Fruit fly (Drosophila melanogaster) whole organism, embryonic: ENCODE results near the gene CG13032.

ENCODE experiments used
- Atf-2 ChIP-seq: fragments of 200-800 bp; sonication (Bioruptor generic); optimal IDR thresholded peaks from 2 replicates; lab custom pipeline; 2016; ENCODE audit warnings: missing biosample characterization, missing genetic modification characterization
- CG42726 ChIP-seq: fragments of 200-800 bp; sonication (Bioruptor generic); IDR thresholded peaks from 2 replicates; pipeline ENCODE4 v1.3.6; 2022; ENCODE audit warnings: missing biosample characterization, missing genetic modification characterization; ENCODE audit not compliant: partially characterized antibody
- CG8765 ChIP-seq: fragments of 200-800 bp; sonication (Bioruptor generic); IDR thresholded peaks from 2 replicates; pipeline ENCODE4 v1.3.6; 2022; ENCODE audit warnings: missing biosample characterization, missing genetic modification characterization
- Fer1 ChIP-seq: fragments of 200-800 bp; sonication (Bioruptor generic); optimal IDR thresholded peaks from 2 replicates; lab custom pipeline; 2017; ENCODE audit warnings: missing biosample characterization, mild to moderate bottlenecking, missing genetic modification characterization
- Fer2 ChIP-seq: fragments of 200-800 bp; sonication (Bioruptor generic); optimal IDR thresholded peaks from 2 replicates; lab custom pipeline; 2018; ENCODE audit warnings: missing biosample characterization, mild to moderate bottlenecking, missing genetic modification characterization, moderate library complexity
- Hr39 ChIP-seq: fragments of >200 bp; optimal IDR thresholded peaks from 2 replicates; lab custom pipeline; 2017
- Hr78 ChIP-seq, 2 experiments: fragments of 200-800 bp in 1 of 2; fragments of >200 bp in 1 of 2; sonication (Bioruptor generic) in 1 of 2; optimal IDR thresholded peaks; 2 replicates each; lab custom pipeline; 2017 to 2019; ENCODE audit warnings: missing biosample characterization in 2 of 2, missing genetic modification characterization in 2 of 2, mild to moderate bottlenecking in 1 of 2, moderate library complexity in 1 of 2
- ewg ChIP-seq: fragments of 200-800 bp; sonication (Bioruptor generic); optimal IDR thresholded peaks from 3 replicates; lab custom pipeline; 2017; ENCODE audit warnings: mild to moderate bottlenecking, missing biosample characterization, missing genetic modification reagents, missing genetic modification characterization
- gce ChIP-seq: fragments of 200-800 bp; sonication (Bioruptor generic); IDR thresholded peaks from 3 replicates; pipeline ENCODE4 v1.3.6; 2022; ENCODE audit warnings: missing biosample characterization, missing genetic modification characterization
- grau ChIP-seq: fragments of 200-800 bp; optimal IDR thresholded peaks from 3 replicates; lab custom pipeline; 2019; ENCODE audit warnings: missing biosample characterization, mild to moderate bottlenecking, missing genetic modification characterization, moderate library complexity
- gsb-n ChIP-seq: fragments of 200-800 bp; sonication (Bioruptor generic); optimal IDR thresholded peaks from 3 replicates; lab custom pipeline; 2018; ENCODE audit warnings: missing biosample characterization, mild to moderate bottlenecking, missing genetic modification characterization
- her ChIP-seq: fragments of 200-800 bp; sonication (Bioruptor generic); optimal IDR thresholded peaks from 2 replicates; lab custom pipeline; 2016; ENCODE audit warnings: missing biosample characterization, missing genetic modification characterization
- mam ChIP-seq: fragments of 200-800 bp; sonication (Bioruptor generic); optimal IDR thresholded peaks from 3 replicates; lab custom pipeline; 2016; ENCODE audit warnings: missing biosample characterization, missing genetic modification characterization
- zen2 ChIP-seq: fragments of 200-800 bp; sonication (Bioruptor generic); IDR thresholded peaks from 3 replicates; pipeline ENCODE4 v1.3.6; 2022; ENCODE audit warnings: missing biosample characterization, missing genetic modification characterization; ENCODE audit not compliant: partially characterized antibody

dm6 chr3L:16640509-16641068 lies 33.2 kb upstream of the CG13032 start:
- no peak for TF ChIP-seq gce (GFP tag; lab: Robert Waterston, UW)
- TF ChIP-seq Fer1 (GFP tag; lab: Kevin White, UChicago), result no peak
- TF ChIP-seq ewg (GFP tag; lab: Kevin White, UChicago), result peak; percentile 11
- TF ChIP-seq CG42726, result no peak
- TF ChIP-seq grau (tag; lab: Kevin White, UChicago), result peak; percentile 7
- TF ChIP-seq gsb-n (tag; lab: Kevin White, UChicago), result peak; percentile 77
- TF ChIP-seq Hr39 (lab: Kevin White, UChicago), result no peak
- TF ChIP-seq Hr78 (GFP tag; optimal IDR thresholded peaks at IDR 0.05; lab: Kevin White, UChicago), result peak in 1 of 2 experiments; percentile 45
- TF ChIP-seq zen2 (GFP tag; lab: Robert Waterston, UW), result no peak
- TF ChIP-seq CG8765, result no peak
- no peak for TF ChIP-seq her (GFP tag; lab: Kevin White, UChicago)
- TF ChIP-seq Fer2 (tag; lab: Kevin White, UChicago), result no peak
- no peak for TF ChIP-seq Atf-2 (GFP tag; lab: Kevin White, UChicago)
- no peak for TF ChIP-seq mam (GFP tag; lab: Kevin White, UChicago)
